ENCODE assay signal across 2 fruit fly cellular contexts in the genomic region with DNA sequence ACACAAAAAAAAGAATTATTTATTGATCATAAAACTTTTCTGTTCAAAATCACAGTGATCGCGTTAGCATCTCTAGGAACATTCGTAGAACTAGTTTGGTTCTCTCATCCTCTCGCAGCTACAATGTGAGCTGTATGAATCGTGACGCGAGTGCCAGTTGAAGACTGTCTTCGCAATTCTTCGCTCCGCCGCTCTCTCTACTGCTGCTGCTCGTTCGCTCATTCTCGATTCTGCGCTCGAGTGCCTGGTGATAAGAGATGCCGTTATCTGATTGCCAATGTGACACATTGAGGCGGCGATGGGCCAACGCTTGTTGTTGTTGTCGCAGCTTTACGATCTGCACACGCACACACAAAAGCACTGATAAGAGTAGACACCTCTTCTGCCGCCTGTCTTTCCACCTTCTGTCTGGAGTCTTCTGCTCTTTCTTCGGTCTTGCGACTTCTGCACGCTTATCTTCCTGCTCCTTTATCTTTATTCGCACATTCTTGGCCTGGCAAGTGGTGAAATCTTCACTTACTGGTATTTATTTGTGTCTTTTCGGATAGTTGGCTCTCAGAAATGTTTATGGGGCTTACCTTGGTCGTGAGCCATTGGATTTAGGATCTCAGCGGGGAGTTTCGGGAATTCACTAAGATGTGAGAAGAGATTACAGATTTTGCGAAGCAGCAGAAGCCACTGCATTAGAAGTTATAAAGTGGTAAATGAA.
TF ChIP-seq lines count a peak whose summit lies in the region.

No protein-coding gene starts in this region.

TF ChIP-seq in whole organism, embryonic, 481 proteins besides CTCF, POLR2A, EP300 and RAD21 (continued from another document):
- TF ChIP-seq CG3995 (GFP tag; optimal IDR thresholded peaks at IDR 0.05; lab: Kevin White, UChicago) = peak; percentile 93
- no peak for TF ChIP-seq Scr (GFP tag; IDR thresholded peaks at IDR 0.05; lab: Robert Waterston, UW; ENCODE audit: partially characterized antibody)
- TF ChIP-seq CG4360 (GFP tag; IDR thresholded peaks at IDR 0.05; lab: Robert Waterston, UW) = peak; percentile 53
- peak; percentile 2 for TF ChIP-seq CG18599 (GFP tag; optimal IDR thresholded peaks at IDR 0.05; lab: Kevin White, UChicago)
- TF ChIP-seq CG8944 (GFP tag; optimal IDR thresholded peaks at IDR 0.05; lab: Kevin White, UChicago) = no peak
- TF ChIP-seq Adf1 (GFP tag; IDR thresholded peaks at IDR 0.05; lab: Robert Waterston, UW) = peak; percentile 39; the same call in 1 of the 2 replicates
- TF ChIP-seq Med (GFP tag; lab: Kevin White, UChicago) = peak; percentile 36
- TF ChIP-seq CG9437 (GFP tag; optimal IDR thresholded peaks at IDR 0.05; lab: Kevin White, UChicago) = no peak
- TF ChIP-seq CG15514 (GFP tag; optimal IDR thresholded peaks at IDR 0.05; lab: Kevin White, UChicago) = peak; percentile 89
- TF ChIP-seq HmgZ (tag; optimal IDR thresholded peaks at IDR 0.05; lab: Kevin White, UChicago) = no peak
- TF ChIP-seq pnt (GFP tag; optimal IDR thresholded peaks at IDR 0.05; lab: Kevin White, UChicago) = no peak
- peak; percentile 8 for TF ChIP-seq cg (GFP tag; optimal IDR thresholded peaks at IDR 0.05; lab: Kevin White, UChicago)
- TF ChIP-seq Sry-β (GFP tag; optimal IDR thresholded peaks at IDR 0.05; lab: Kevin White, UChicago) = peak; percentile 65
- TF ChIP-seq E2f1 (GFP tag; IDR thresholded peaks at IDR 0.05; lab: Robert Waterston, UW) = no peak
- no peak for TF ChIP-seq CG13424 (tag; optimal IDR thresholded peaks at IDR 0.05; lab: Kevin White, UChicago)
- TF ChIP-seq MTF-1 (GFP tag; optimal IDR thresholded peaks at IDR 0.05; lab: Kevin White, UChicago; ENCODE audit: borderline replicate concordance) = peak; percentile 17
- TF ChIP-seq CG3163 (GFP tag; optimal IDR thresholded peaks at IDR 0.05; lab: Kevin White, UChicago) = no peak
- TF ChIP-seq grn (GFP tag; optimal IDR thresholded peaks at IDR 0.05; lab: Kevin White, UChicago) = peak; percentile 11
- no peak for TF ChIP-seq maf-S (GFP tag; optimal IDR thresholded peaks at IDR 0.05; lab: Kevin White, UChicago)
- no peak for TF ChIP-seq Hey (tag; optimal IDR thresholded peaks at IDR 0.05; lab: Kevin White, UChicago)
- TF ChIP-seq pb (GFP tag; optimal IDR thresholded peaks at IDR 0.05; lab: Kevin White, UChicago) = no peak
- TF ChIP-seq CG34376 (GFP tag; optimal IDR thresholded peaks at IDR 0.05; lab: Kevin White, UChicago) = peak; percentile 45
- TF ChIP-seq zfh1 (GFP tag; IDR thresholded peaks at IDR 0.05; lab: Robert Waterston, UW) = no peak
- no peak for TF ChIP-seq CG1647 (GFP tag; optimal IDR thresholded peaks at IDR 0.05; lab: Kevin White, UChicago)
- TF ChIP-seq sd (tag; optimal IDR thresholded peaks at IDR 0.05; lab: Kevin White, UChicago) = peak; percentile 63
- TF ChIP-seq CG6813 (GFP tag; optimal IDR thresholded peaks at IDR 0.05; lab: Kevin White, UChicago) = no peak
- no peak for TF ChIP-seq Pdp1 (GFP tag; optimal IDR thresholded peaks at IDR 0.05; lab: Kevin White, UChicago)
- 0 out of 2 replicates have a peak, but pooled peaks have one; percentile 53 for TF ChIP-seq rib (GFP tag; IDR thresholded peaks at IDR 0.05; lab: Robert Waterston, UW)
- peak; percentile 28 for TF ChIP-seq sug (tag; optimal IDR thresholded peaks at IDR 0.05; lab: Kevin White, UChicago)
- peak; percentile 52 to 64 for TF ChIP-seq Trl (optimal IDR thresholded peaks at IDR 0.05; lab: Kevin White, UChicago)
- no peak for TF ChIP-seq Trl (GFP tag; optimal IDR thresholded peaks at IDR 0.05; lab: Kevin White, UChicago)
- no peak for TF ChIP-seq CG2116 (GFP tag; optimal IDR thresholded peaks at IDR 0.05; lab: Kevin White, UChicago)
- TF ChIP-seq odd (GFP tag; optimal IDR thresholded peaks at IDR 0.05; lab: Kevin White, UChicago) = no peak
- TF ChIP-seq CG12391 (tag; optimal IDR thresholded peaks at IDR 0.05; lab: Kevin White, UChicago) = no peak
- no peak for TF ChIP-seq oc (tag; optimal IDR thresholded peaks at IDR 0.05; lab: Kevin White, UChicago)
- TF ChIP-seq CG7786 (GFP tag; optimal IDR thresholded peaks at IDR 0.05; lab: Kevin White, UChicago) = no peak

TF ChIP-seq in whole organism, prepupa, 60 proteins besides CTCF, POLR2A, EP300 and RAD21 (continued from another document):
- TF ChIP-seq Met (GFP tag; optimal IDR thresholded peaks at IDR 0.05; lab: Kevin White, UChicago) (no peak), Lpt (GFP tag; optimal IDR thresholded peaks at IDR 0.05; lab: Kevin White, UChicago) (no peak), CG6276 (GFP tag; optimal IDR thresholded peaks at IDR 0.05; lab: Kevin White, UChicago) (no peak), topi (GFP tag; optimal IDR thresholded peaks at IDR 0.05; lab: Kevin White, UChicago) (no peak), Gug (GFP tag; IDR thresholded peaks at IDR 0.05; lab: Robert Waterston, UW) (no peak), Hr38 (GFP tag; optimal IDR thresholded peaks at IDR 0.05; lab: Kevin White, UChicago) (no peak), CG3032 (tag; optimal IDR thresholded peaks at IDR 0.05; lab: Kevin White, UChicago) (no peak), achi (GFP tag; optimal IDR thresholded peaks at IDR 0.05; lab: Kevin White, UChicago) (no peak), CG10631 (GFP tag; optimal IDR thresholded peaks at IDR 0.05; lab: Kevin White, UChicago) (no peak), salr (GFP tag; optimal IDR thresholded peaks at IDR 0.05; lab: Kevin White, UChicago) (no peak), pdm3 (GFP tag; optimal IDR thresholded peaks at IDR 0.05; lab: Kevin White, UChicago) (no peak), OdsH (GFP tag; optimal IDR thresholded peaks at IDR 0.05; lab: Kevin White, UChicago) (no peak)
